Worm (Caenorhabditis elegans) whole organism, L3 larva: ENCODE results near the gene Y79H2A.2.

Experiments
- R02D3.7 ChIP-seq: fragments of 150-350 bp; optimal IDR thresholded peaks from 2 replicates; lab custom pipeline; 2014; ENCODE audit warnings: missing biosample characterization, missing genetic modification characterization
- ZK546.5 ChIP-seq: sonication (generic microtip); optimal IDR thresholded peaks from 2 replicates; lab custom pipeline; 2017; ENCODE audit warnings: missing biosample characterization, missing genetic modification characterization
- aly-2 ChIP-seq: fragments of 150-350 bp; optimal IDR thresholded peaks from 2 replicates; lab custom pipeline; 2014; ENCODE audit warnings: missing biosample characterization, missing genetic modification characterization
- ama-1 ChIP-seq: fragments of 150-350 bp; optimal IDR thresholded peaks from 2 replicates; lab custom pipeline; 2018
- ceh-16 ChIP-seq: sonication (generic microtip); optimal IDR thresholded peaks from 2 replicates; lab custom pipeline; 2017; ENCODE audit warnings: missing biosample characterization, missing genetic modification characterization
- ceh-28 ChIP-seq: fragments of 150-350 bp; optimal IDR thresholded peaks from 2 replicates; lab custom pipeline; 2014; ENCODE audit warnings: missing biosample characterization, missing genetic modification reagents, missing genetic modification characterization
- egl-27 ChIP-seq: sonication (generic microtip); optimal IDR thresholded peaks from 4 replicates; lab custom pipeline; 2017; ENCODE audit warnings: missing biosample characterization, missing genetic modification reagents, missing genetic modification characterization
- egl-5 ChIP-seq: fragments of 150-350 bp; optimal IDR thresholded peaks from 2 replicates; lab custom pipeline; 2017; ENCODE audit warnings: missing biosample characterization, missing genetic modification reagents, missing genetic modification characterization, inconsistent platforms
- elt-1 ChIP-seq: fragments of 150-350 bp; optimal IDR thresholded peaks from 2 replicates; lab custom pipeline; 2014; ENCODE audit warnings: missing biosample characterization, missing genetic modification characterization
- elt-2 ChIP-seq: sonication (generic microtip); optimal IDR thresholded peaks from 2 replicates; lab custom pipeline; 2016; ENCODE audit warnings: missing genetic modification reagents, mild to moderate bottlenecking, missing genetic modification characterization, missing compliant biosample characterization
- elt-3 ChIP-seq, 3 experiments: fragments of 150-350 bp in 1 of 3; sonication (generic microtip) in 2 of 3; optimal IDR thresholded peaks; 2 replicates in 2 of 3; 4 replicates in 1 of 3; lab custom pipeline; 2014 to 2017; ENCODE audit warnings: missing biosample characterization in 3 of 3, missing genetic modification characterization in 3 of 3
- eor-1 ChIP-seq, 2 experiments: fragments of 150-350 bp; optimal IDR thresholded peaks; 2 replicates each; lab custom pipeline; 2014 to 2018; ENCODE audit warnings: missing biosample characterization in 2 of 2, missing genetic modification characterization in 2 of 2
- fkh-10 ChIP-seq: sonication (generic microtip); optimal IDR thresholded peaks from 2 replicates; lab custom pipeline; 2017; ENCODE audit warnings: missing biosample characterization, missing genetic modification reagents, missing genetic modification characterization
- fkh-2 ChIP-seq: fragments of 150-350 bp; optimal IDR thresholded peaks from 2 replicates; lab custom pipeline; 2014; ENCODE audit warnings: missing biosample characterization, missing genetic modification reagents, missing genetic modification characterization
- fos-1 ChIP-seq: fragments of 150-350 bp; optimal IDR thresholded peaks from 2 replicates; lab custom pipeline; 2014; ENCODE audit warnings: missing biosample characterization, missing genetic modification characterization
- hmg-11 ChIP-seq: sonication (generic microtip); optimal IDR thresholded peaks from 2 replicates; lab custom pipeline; 2016; ENCODE audit warnings: missing genetic modification characterization, missing compliant biosample characterization
- jun-1 ChIP-seq: fragments of 150-350 bp; optimal IDR thresholded peaks from 2 replicates; lab custom pipeline; 2014; ENCODE audit warnings: missing biosample characterization, missing genetic modification reagents, missing genetic modification characterization
- lin-15B ChIP-seq: fragments of 150-350 bp; optimal IDR thresholded peaks from 2 replicates; lab custom pipeline; 2014; ENCODE audit warnings: missing biosample characterization, missing genetic modification characterization
- lin-39 ChIP-seq: fragments of 150-350 bp; optimal IDR thresholded peaks from 2 replicates; lab custom pipeline; 2018; ENCODE audit warnings: missing biosample characterization, missing genetic modification reagents, missing genetic modification characterization
- lsy-12 ChIP-seq: sonication (generic microtip); optimal IDR thresholded peaks from 2 replicates; lab custom pipeline; 2016; ENCODE audit warnings: mild to moderate bottlenecking, missing genetic modification characterization, missing compliant biosample characterization
- mdl-1 ChIP-seq: fragments of 150-350 bp; optimal IDR thresholded peaks from 2 replicates; lab custom pipeline; 2014; ENCODE audit warnings: missing biosample characterization, missing genetic modification characterization
- mml-1 ChIP-seq: fragments of 150-350 bp; sonication (generic microtip); optimal IDR thresholded peaks from 3 replicates; lab custom pipeline; 2014; ENCODE audit warnings: missing biosample characterization, missing genetic modification characterization
- nfya-1 ChIP-seq: sonication (generic microtip); optimal IDR thresholded peaks from 2 replicates; lab custom pipeline; 2017; ENCODE audit warnings: missing genetic modification characterization, mild to moderate bottlenecking, missing compliant biosample characterization, antibody characterized with exemption, moderate library complexity; ENCODE audit not compliant: insufficient read depth
- nhr-11 ChIP-seq: fragments of 150-350 bp; optimal IDR thresholded peaks from 2 replicates; lab custom pipeline; 2014; ENCODE audit warnings: missing biosample characterization, missing genetic modification characterization
- nhr-12 ChIP-seq: fragments of 150-350 bp; optimal IDR thresholded peaks from 2 replicates; lab custom pipeline; 2014; ENCODE audit warnings: missing biosample characterization, missing genetic modification characterization
- nhr-23 ChIP-seq: fragments of 150-350 bp; optimal IDR thresholded peaks from 2 replicates; lab custom pipeline; 2014; ENCODE audit warnings: missing biosample characterization, missing genetic modification reagents, missing genetic modification characterization
- nhr-237 ChIP-seq: fragments of 150-350 bp; optimal IDR thresholded peaks from 2 replicates; lab custom pipeline; 2014; ENCODE audit warnings: missing biosample characterization, missing genetic modification characterization
- nhr-25 ChIP-seq: sonication (generic microtip); optimal IDR thresholded peaks from 2 replicates; lab custom pipeline; 2017; ENCODE audit warnings: missing biosample characterization, missing genetic modification characterization
- nhr-28 ChIP-seq: fragments of 150-350 bp; optimal IDR thresholded peaks from 2 replicates; lab custom pipeline; 2014; ENCODE audit warnings: missing biosample characterization, missing genetic modification characterization
- nhr-43 ChIP-seq: sonication (generic microtip); optimal IDR thresholded peaks from 2 replicates; lab custom pipeline; 2016; ENCODE audit warnings: mild to moderate bottlenecking, missing genetic modification characterization, missing compliant biosample characterization; ENCODE audit not compliant: poor library complexity, severe bottlenecking
- nhr-67 ChIP-seq: fragments of 150-350 bp; optimal IDR thresholded peaks from 2 replicates; lab custom pipeline; 2014; ENCODE audit warnings: missing biosample characterization, missing genetic modification characterization
- nhr-77 ChIP-seq: fragments of 150-350 bp; optimal IDR thresholded peaks from 2 replicates; lab custom pipeline; 2014; ENCODE audit warnings: missing biosample characterization, missing genetic modification characterization
- pha-4 ChIP-seq: fragments of 150-350 bp; optimal IDR thresholded peaks from 2 replicates; lab custom pipeline; 2014; ENCODE audit warnings: missing biosample characterization, missing genetic modification reagents, missing genetic modification characterization
- pqm-1 ChIP-seq: fragments of 150-350 bp; optimal IDR thresholded peaks from 2 replicates; lab custom pipeline; 2017; ENCODE audit warnings: missing biosample characterization, missing genetic modification characterization, inconsistent platforms
- sea-2 ChIP-seq: fragments of 150-350 bp; sonication (generic microtip); optimal IDR thresholded peaks from 4 replicates; lab custom pipeline; 2014; ENCODE audit warnings: missing biosample characterization, missing genetic modification reagents, missing genetic modification characterization
- skn-1 ChIP-seq: fragments of 150-350 bp; optimal IDR thresholded peaks from 2 replicates; lab custom pipeline; 2014; ENCODE audit warnings: missing biosample characterization, missing genetic modification characterization
- snpc-4 ChIP-seq: fragments of 150-350 bp; optimal IDR thresholded peaks from 2 replicates; lab custom pipeline; 2014; ENCODE audit warnings: missing biosample characterization, missing genetic modification characterization
- tbx-2 ChIP-seq: sonication (generic microtip); optimal IDR thresholded peaks from 2 replicates; lab custom pipeline; 2016; ENCODE audit warnings: mild to moderate bottlenecking, missing genetic modification characterization, missing compliant biosample characterization
- unc-39 ChIP-seq: sonication (generic microtip); optimal IDR thresholded peaks from 4 replicates; lab custom pipeline; 2017; ENCODE audit warnings: missing biosample characterization, missing genetic modification characterization
- unc-62 ChIP-seq: fragments of 150-350 bp; sonication (generic microtip); optimal IDR thresholded peaks from 4 replicates; lab custom pipeline; 2014; ENCODE audit warnings: missing biosample characterization, missing genetic modification reagents, missing genetic modification characterization
- zag-1 ChIP-seq: fragments of 150-350 bp; optimal IDR thresholded peaks from 2 replicates; lab custom pipeline; 2014; ENCODE audit warnings: missing biosample characterization, missing genetic modification characterization
- ztf-11 ChIP-seq: fragments of 150-350 bp; optimal IDR thresholded peaks from 2 replicates; lab custom pipeline; 2014; ENCODE audit warnings: missing biosample characterization, missing genetic modification characterization
- ztf-4 ChIP-seq: fragments of 150-350 bp; optimal IDR thresholded peaks from 2 replicates; lab custom pipeline; 2014; ENCODE audit warnings: missing biosample characterization, missing genetic modification characterization

Y79H2A.2 gene

DNA sequence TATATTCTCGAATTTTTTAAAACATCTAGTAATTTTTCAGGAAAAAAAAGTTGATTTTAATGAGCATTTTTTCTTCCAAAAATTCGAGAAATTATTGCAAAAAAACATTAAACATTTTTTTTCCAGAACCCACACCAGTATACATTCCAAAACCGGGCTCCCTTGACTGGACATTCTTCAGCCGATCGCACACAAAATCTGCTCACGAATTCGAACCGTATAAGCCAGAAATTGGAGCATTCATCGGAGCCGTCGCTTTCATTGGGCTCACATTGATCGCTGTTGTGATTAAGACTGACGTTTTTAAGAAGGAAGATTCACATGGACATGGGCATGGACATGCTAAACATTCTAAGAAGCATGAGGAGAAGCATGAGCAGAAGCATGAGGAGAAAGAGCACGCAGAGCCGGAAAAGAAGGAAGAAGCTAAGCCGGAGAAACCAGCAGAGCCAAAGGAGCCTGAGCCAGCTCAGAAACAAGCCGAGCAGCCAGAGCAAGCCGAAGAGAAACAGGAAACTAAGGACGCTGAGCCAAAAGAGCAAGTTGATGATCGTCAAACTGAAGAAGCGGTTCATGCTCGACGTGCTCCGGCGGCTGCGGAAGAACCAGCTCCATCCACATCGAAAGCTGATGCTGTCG, 38.8 kb downstream of the Y79H2A.2 start:
- TF ChIP-seq ztf-11 (tag; lab: Kevin White, UChicago) (no peak), ceh-28 (no peak), nhr-11 (no peak), unc-39 (tag; lab: Kevin White, UChicago) (no peak), lsy-12 (no peak)

DNA sequence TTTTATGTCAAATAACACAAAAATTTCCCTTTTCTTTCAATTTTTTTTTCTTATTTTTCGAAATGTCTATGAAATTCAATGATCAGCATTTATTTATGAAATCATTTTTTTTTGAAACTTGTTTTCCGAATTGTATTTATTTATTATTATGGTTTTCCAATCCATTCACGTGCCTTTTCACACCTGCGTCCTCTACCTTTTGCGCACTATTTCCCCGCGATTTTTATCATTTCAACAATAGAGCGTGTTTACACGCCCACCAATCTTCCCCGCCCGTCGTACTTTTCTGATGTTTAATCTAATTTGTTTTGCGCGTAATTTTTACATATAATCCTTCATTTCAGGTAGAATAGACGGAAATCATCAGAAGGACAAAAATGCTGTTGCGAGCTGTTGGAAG, 40.7 kb downstream of the Y79H2A.2 start, which contains the start of gene wah-1:
TSS of gene wah-1 (plus strand) at position 345 of the 400 bp plus-strand sequence.
- TF ChIP-seq aly-2 (tag; lab: Kevin White, UChicago) (no peak), fos-1 (no peak), lin-39 (tag; lab: Kevin White, UChicago) (no peak), elt-1 (no peak), snpc-4 (no peak), tbx-2 (tag; lab: Kevin White, UChicago) (no peak), elt-2 (tag; lab: Kevin White, UChicago) (peak; percentile 15), nhr-25 (tag; lab: Kevin White, UChicago) (peak; percentile 10), eor-1 (tag; optimal IDR thresholded peaks at IDR 0.05; lab: Kevin White, UChicago) (no peak), nhr-11 (no peak), nfya-1 (tag; lab: Kevin White, UChicago) (peak; percentile 61), mml-1 (tag; lab: Kevin White, UChicago) (no peak), jun-1 (tag; lab: Kevin White, UChicago) (no peak), nhr-43 (tag; lab: Kevin White, UChicago) (no peak), elt-3 (tag; optimal IDR thresholded peaks at IDR 0.05; lab: Kevin White, UChicago) (no peak), egl-5 (tag; lab: Kevin White, UChicago) (no peak), sea-2 (GFP tag; lab: Kevin White, UChicago) (no peak), ama-1 (no peak), fkh-10 (GFP tag; lab: Kevin White, UChicago) (no peak), nhr-23 (tag; lab: Kevin White, UChicago) (no peak), mdl-1 (tag; lab: Kevin White, UChicago) (no peak), ZK546.5 (tag; lab: Kevin White, UChicago) (no peak), unc-39 (tag; lab: Kevin White, UChicago) (no peak), ceh-16 (tag; lab: Kevin White, UChicago) (no peak), skn-1 (tag; lab: Kevin White, UChicago) (no peak), zag-1 (tag; lab: Kevin White, UChicago) (no peak), hmg-11 (tag; lab: Kevin White, UChicago) (peak; percentile 42), egl-27 (no peak), lin-15B (tag; lab: Kevin White, UChicago) (no peak), nhr-67 (tag; lab: Kevin White, UChicago) (no peak), ceh-28 (no peak), ztf-4 (tag; lab: Kevin White, UChicago) (no peak), R02D3.7 (no peak), ztf-11 (tag; lab: Kevin White, UChicago) (no peak), pha-4 (tag; lab: Kevin White, UChicago) (peak; percentile 77), nhr-77 (tag; lab: Kevin White, UChicago) (no peak), unc-62 (GFP tag; lab: Kevin White, UChicago) (no peak), nhr-237 (tag; lab: Kevin White, UChicago) (no peak), nhr-12 (no peak), nhr-28 (tag; lab: Kevin White, UChicago) (no peak), pqm-1 (tag; lab: Kevin White, UChicago) (no peak), fkh-2 (tag; lab: Kevin White, UChicago) (no peak)
